Fruit fly (Drosophila melanogaster) whole organism, larva: ENCODE data around the gene CG14868.

Experiments used
- noc ChIP-seq: fragments of 200-800 bp; sonication (Bioruptor generic); optimal IDR thresholded peaks from 3 replicates; lab custom pipeline; 2019; ENCODE audit warnings: missing biosample characterization, mild to moderate bottlenecking, missing genetic modification characterization, moderate library complexity

Gene CG14868

dm6 chr3R:15382851-15383250 is 13.1 kb upstream of the CG14868 start, which contains the start of gene h-cup:
h-cup (minus strand) TSS chr3R:15382951.
- TF ChIP-seq noc (tag; lab: Kevin White, UChicago): no peak

- TF ChIP-seq noc (tag; lab: Kevin White, UChicago): no peak
Observed at dm6 chr3R:15379071-15379470, 9.3 kb upstream of the CG14868 start.

- TF ChIP-seq noc (tag; lab: Kevin White, UChicago): no peak
Observed at dm6 chr3R:15375470-15375869, 5.7 kb upstream of the CG14868 start.

- no peak for TF ChIP-seq noc (tag; lab: Kevin White, UChicago)
Observed at dm6 chr3R:15374397-15374796, 4.7 kb upstream of the CG14868 start, which contains the start of gene Rbp. Rbp (plus strand) TSS chr3R:15374635.

- peak; percentile 52 for TF ChIP-seq noc (tag; lab: Kevin White, UChicago)
Observed at dm6 chr3R:15371833-15372232, 2.1 kb upstream of the CG14868 start, which contains the start of the genes Ccm3 and CG6136. Ccm3 (plus strand) TSS chr3R:15371957. CG6136 (minus strand) TSS chr3R:15372212.

- TF ChIP-seq noc (tag; lab: Kevin White, UChicago): no peak
Observed at dm6 chr3R:15367477-15367876, 2.3 kb downstream of the CG14868 start, which contains the start of gene CG34404. CG34404 (minus strand) TSS chr3R:15367665.

dm6 chr3R:15366839-15367238 is 2.9 kb downstream of the CG14868 start:
- TF ChIP-seq noc (tag; lab: Kevin White, UChicago): no peak

dm6 chr3R:15363608-15364007 is 6.1 kb downstream of the CG14868 start, which contains the start of gene CG6171:
CG6171 (minus strand) TSS chr3R:15363857.
- TF ChIP-seq noc (tag; lab: Kevin White, UChicago): no peak

- TF ChIP-seq noc (tag; lab: Kevin White, UChicago): no peak
Observed at dm6 chr3R:15361490-15361889, 8.3 kb downstream of the CG14868 start, which contains the start of the genes Cog2 and Trax. Cog2 (minus strand) TSS chr3R:15361657. Trax (plus strand) TSS chr3R:15361692.

dm6 chr3R:15356645-15357431 is 12.9 kb downstream of the CG14868 start, which contains the start of the genes Atg4b and Hibch:
Atg4b (minus strand) TSS chr3R:15356924.
Hibch (plus strand) TSS chr3R:15357229.
- peak; percentile 88 for TF ChIP-seq noc (tag; lab: Kevin White, UChicago)

- TF ChIP-seq noc (tag; lab: Kevin White, UChicago): no peak
Observed at dm6 chr3R:15356152-15356551, 13.6 kb downstream of the CG14868 start.

- TF ChIP-seq noc (tag; lab: Kevin White, UChicago): no peak
Observed at dm6 chr3R:15354019-15354418, 15.7 kb downstream of the CG14868 start.

dm6 chr3R:15350993-15351426 is 18.7 kb downstream of the CG14868 start, which contains the start of the genes Trs33 and Tmtc4:
Trs33 (minus strand) TSS chr3R:15350995.
Tmtc4 (plus strand) TSS chr3R:15351225.
- TF ChIP-seq noc (tag; lab: Kevin White, UChicago): peak; percentile 47

dm6 chr3R:15347822-15348221 is 21.9 kb downstream of the CG14868 start, which contains the start of the genes CG42726 and CG42727:
CG42726 (plus strand) TSS chr3R:15348048.
CG42727 (plus strand) TSS chr3R:15348048.
- TF ChIP-seq noc (tag; lab: Kevin White, UChicago): no peak

- TF ChIP-seq noc (tag; lab: Kevin White, UChicago): no peak
Observed at dm6 chr3R:15346018-15346383, 23.7 kb downstream of the CG14868 start, which contains the start of the genes Surf4 and CG31301. Surf4 (minus strand) TSS chr3R:15346176. CG31301 (plus strand) TSS chr3R:15346205.
